Worm (Caenorhabditis elegans) whole organism, L3 larva: ENCODE measurements around the gene plk-1.
A peak's percentile ranks its signal among the peaks of the same experiment; 100 is the strongest.

Experiments used
- R02D3.7 ChIP-seq: fragments of 150-350 bp; optimal IDR thresholded peaks from 2 replicates; lab custom pipeline; 2014; ENCODE audit warnings: missing biosample characterization, missing genetic modification characterization
- aly-2 ChIP-seq: fragments of 150-350 bp; optimal IDR thresholded peaks from 2 replicates; lab custom pipeline; 2014; ENCODE audit warnings: missing biosample characterization, missing genetic modification characterization
- ama-1 ChIP-seq: fragments of 150-350 bp; optimal IDR thresholded peaks from 2 replicates; lab custom pipeline; 2018
- ceh-16 ChIP-seq: sonication (generic microtip); optimal IDR thresholded peaks from 2 replicates; lab custom pipeline; 2017; ENCODE audit warnings: missing biosample characterization, missing genetic modification characterization
- ceh-28 ChIP-seq: fragments of 150-350 bp; optimal IDR thresholded peaks from 2 replicates; lab custom pipeline; 2014; ENCODE audit warnings: missing biosample characterization, missing genetic modification reagents, missing genetic modification characterization
- ceh-82 ChIP-seq: fragments of 150-350 bp; optimal IDR thresholded peaks from 2 replicates; lab custom pipeline; 2014; ENCODE audit warnings: missing biosample characterization, missing genetic modification characterization
- ceh-9 ChIP-seq: sonication (generic microtip); optimal IDR thresholded peaks from 2 replicates; lab custom pipeline; 2018; ENCODE audit warnings: missing biosample characterization, missing genetic modification characterization
- daf-12 ChIP-seq: fragments of 150-350 bp; optimal IDR thresholded peaks from 2 replicates; lab custom pipeline; 2014; ENCODE audit warnings: missing biosample characterization, missing genetic modification reagents, missing genetic modification characterization
- egl-27 ChIP-seq: sonication (generic microtip); optimal IDR thresholded peaks from 4 replicates; lab custom pipeline; 2017; ENCODE audit warnings: missing biosample characterization, missing genetic modification reagents, missing genetic modification characterization
- egl-5 ChIP-seq: fragments of 150-350 bp; optimal IDR thresholded peaks from 2 replicates; lab custom pipeline; 2017; ENCODE audit warnings: missing biosample characterization, missing genetic modification reagents, missing genetic modification characterization, inconsistent platforms
- elt-1 ChIP-seq: fragments of 150-350 bp; optimal IDR thresholded peaks from 2 replicates; lab custom pipeline; 2014; ENCODE audit warnings: missing biosample characterization, missing genetic modification characterization
- elt-2 ChIP-seq: sonication (generic microtip); optimal IDR thresholded peaks from 2 replicates; lab custom pipeline; 2016; ENCODE audit warnings: missing genetic modification reagents, mild to moderate bottlenecking, missing genetic modification characterization, missing compliant biosample characterization
- elt-3 ChIP-seq, 3 experiments: fragments of 150-350 bp in 1 of 3; sonication (generic microtip) in 2 of 3; optimal IDR thresholded peaks; 2 replicates in 2 of 3; 4 replicates in 1 of 3; lab custom pipeline; 2014 to 2017; ENCODE audit warnings: missing biosample characterization in 3 of 3, missing genetic modification characterization in 3 of 3
- fkh-10 ChIP-seq: sonication (generic microtip); optimal IDR thresholded peaks from 2 replicates; lab custom pipeline; 2017; ENCODE audit warnings: missing biosample characterization, missing genetic modification reagents, missing genetic modification characterization
- fkh-2 ChIP-seq: fragments of 150-350 bp; optimal IDR thresholded peaks from 2 replicates; lab custom pipeline; 2014; ENCODE audit warnings: missing biosample characterization, missing genetic modification reagents, missing genetic modification characterization
- fos-1 ChIP-seq: fragments of 150-350 bp; optimal IDR thresholded peaks from 2 replicates; lab custom pipeline; 2014; ENCODE audit warnings: missing biosample characterization, missing genetic modification characterization
- hmg-11 ChIP-seq: sonication (generic microtip); optimal IDR thresholded peaks from 2 replicates; lab custom pipeline; 2016; ENCODE audit warnings: missing genetic modification characterization, missing compliant biosample characterization
- jun-1 ChIP-seq: fragments of 150-350 bp; optimal IDR thresholded peaks from 2 replicates; lab custom pipeline; 2014; ENCODE audit warnings: missing biosample characterization, missing genetic modification reagents, missing genetic modification characterization
- lin-15B ChIP-seq: fragments of 150-350 bp; optimal IDR thresholded peaks from 2 replicates; lab custom pipeline; 2014; ENCODE audit warnings: missing biosample characterization, missing genetic modification characterization
- lin-39 ChIP-seq: fragments of 150-350 bp; optimal IDR thresholded peaks from 2 replicates; lab custom pipeline; 2018; ENCODE audit warnings: missing biosample characterization, missing genetic modification reagents, missing genetic modification characterization
- lsy-12 ChIP-seq: sonication (generic microtip); optimal IDR thresholded peaks from 2 replicates; lab custom pipeline; 2016; ENCODE audit warnings: mild to moderate bottlenecking, missing genetic modification characterization, missing compliant biosample characterization
- mdl-1 ChIP-seq: fragments of 150-350 bp; optimal IDR thresholded peaks from 2 replicates; lab custom pipeline; 2014; ENCODE audit warnings: missing biosample characterization, missing genetic modification characterization
- mml-1 ChIP-seq: fragments of 150-350 bp; sonication (generic microtip); optimal IDR thresholded peaks from 3 replicates; lab custom pipeline; 2014; ENCODE audit warnings: missing biosample characterization, missing genetic modification characterization
- nfya-1 ChIP-seq: sonication (generic microtip); optimal IDR thresholded peaks from 2 replicates; lab custom pipeline; 2017; ENCODE audit warnings: missing genetic modification characterization, mild to moderate bottlenecking, missing compliant biosample characterization, antibody characterized with exemption, moderate library complexity; ENCODE audit not compliant: insufficient read depth
- nhr-11 ChIP-seq: fragments of 150-350 bp; optimal IDR thresholded peaks from 2 replicates; lab custom pipeline; 2014; ENCODE audit warnings: missing biosample characterization, missing genetic modification characterization
- nhr-12 ChIP-seq: fragments of 150-350 bp; optimal IDR thresholded peaks from 2 replicates; lab custom pipeline; 2014; ENCODE audit warnings: missing biosample characterization, missing genetic modification characterization
- nhr-23 ChIP-seq: fragments of 150-350 bp; optimal IDR thresholded peaks from 2 replicates; lab custom pipeline; 2014; ENCODE audit warnings: missing biosample characterization, missing genetic modification reagents, missing genetic modification characterization
- nhr-237 ChIP-seq: fragments of 150-350 bp; optimal IDR thresholded peaks from 2 replicates; lab custom pipeline; 2014; ENCODE audit warnings: missing biosample characterization, missing genetic modification characterization
- nhr-25 ChIP-seq: sonication (generic microtip); optimal IDR thresholded peaks from 2 replicates; lab custom pipeline; 2017; ENCODE audit warnings: missing biosample characterization, missing genetic modification characterization
- nhr-28 ChIP-seq: fragments of 150-350 bp; optimal IDR thresholded peaks from 2 replicates; lab custom pipeline; 2014; ENCODE audit warnings: missing biosample characterization, missing genetic modification characterization
- nhr-43 ChIP-seq: sonication (generic microtip); optimal IDR thresholded peaks from 2 replicates; lab custom pipeline; 2016; ENCODE audit warnings: mild to moderate bottlenecking, missing genetic modification characterization, missing compliant biosample characterization; ENCODE audit not compliant: poor library complexity, severe bottlenecking
- nhr-76 ChIP-seq: fragments of 150-350 bp; sonication (generic microtip); optimal IDR thresholded peaks from 5 replicates; lab custom pipeline; 2014; ENCODE audit warnings: missing biosample characterization, missing genetic modification characterization
- nhr-77 ChIP-seq: fragments of 150-350 bp; optimal IDR thresholded peaks from 2 replicates; lab custom pipeline; 2014; ENCODE audit warnings: missing biosample characterization, missing genetic modification characterization
- pha-4 ChIP-seq: fragments of 150-350 bp; optimal IDR thresholded peaks from 2 replicates; lab custom pipeline; 2014; ENCODE audit warnings: missing biosample characterization, missing genetic modification reagents, missing genetic modification characterization
- pqm-1 ChIP-seq: fragments of 150-350 bp; optimal IDR thresholded peaks from 2 replicates; lab custom pipeline; 2017; ENCODE audit warnings: missing biosample characterization, missing genetic modification characterization, inconsistent platforms
- sea-2 ChIP-seq: fragments of 150-350 bp; sonication (generic microtip); optimal IDR thresholded peaks from 4 replicates; lab custom pipeline; 2014; ENCODE audit warnings: missing biosample characterization, missing genetic modification reagents, missing genetic modification characterization
- tbx-2 ChIP-seq: sonication (generic microtip); optimal IDR thresholded peaks from 2 replicates; lab custom pipeline; 2016; ENCODE audit warnings: mild to moderate bottlenecking, missing genetic modification characterization, missing compliant biosample characterization
- unc-39 ChIP-seq: sonication (generic microtip); optimal IDR thresholded peaks from 4 replicates; lab custom pipeline; 2017; ENCODE audit warnings: missing biosample characterization, missing genetic modification characterization
- unc-62 ChIP-seq: fragments of 150-350 bp; sonication (generic microtip); optimal IDR thresholded peaks from 4 replicates; lab custom pipeline; 2014; ENCODE audit warnings: missing biosample characterization, missing genetic modification reagents, missing genetic modification characterization
- zag-1 ChIP-seq: fragments of 150-350 bp; optimal IDR thresholded peaks from 2 replicates; lab custom pipeline; 2014; ENCODE audit warnings: missing biosample characterization, missing genetic modification characterization
- ztf-11 ChIP-seq: fragments of 150-350 bp; optimal IDR thresholded peaks from 2 replicates; lab custom pipeline; 2014; ENCODE audit warnings: missing biosample characterization, missing genetic modification characterization
- ztf-4 ChIP-seq: fragments of 150-350 bp; optimal IDR thresholded peaks from 2 replicates; lab custom pipeline; 2014; ENCODE audit warnings: missing biosample characterization, missing genetic modification characterization

plk-1 gene

DNA sequence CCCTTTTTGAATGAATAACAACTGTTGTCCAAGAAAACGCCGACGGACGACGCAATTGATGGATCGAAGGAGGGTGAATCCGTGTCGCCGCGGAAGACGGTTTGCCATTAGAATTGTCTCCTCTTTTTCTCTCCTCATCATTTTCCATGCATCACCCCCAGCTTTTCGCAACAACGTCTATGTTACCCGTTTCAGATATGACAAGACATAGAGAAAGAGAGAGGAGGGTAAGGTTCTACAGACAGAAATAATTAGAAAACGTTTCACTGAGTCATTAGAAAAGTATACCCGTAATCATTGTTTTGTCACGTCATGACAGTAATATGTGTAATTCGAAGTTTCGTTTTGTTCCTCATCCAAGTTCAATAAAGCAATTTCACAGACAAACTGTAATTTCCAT, 4.6 kb downstream of the plk-1 start:
- no peak for TF ChIP-seq elt-3 (tag; optimal IDR thresholded peaks at IDR 0.05; lab: Kevin White, UChicago)
- TF ChIP-seq ztf-11 (tag; lab: Kevin White, UChicago), result no peak
- no peak for TF ChIP-seq nfya-1
- no peak for TF ChIP-seq nhr-12 (tag; lab: Kevin White, UChicago)
- TF ChIP-seq nhr-25 (tag; lab: Kevin White, UChicago), result peak; percentile 10

DNA sequence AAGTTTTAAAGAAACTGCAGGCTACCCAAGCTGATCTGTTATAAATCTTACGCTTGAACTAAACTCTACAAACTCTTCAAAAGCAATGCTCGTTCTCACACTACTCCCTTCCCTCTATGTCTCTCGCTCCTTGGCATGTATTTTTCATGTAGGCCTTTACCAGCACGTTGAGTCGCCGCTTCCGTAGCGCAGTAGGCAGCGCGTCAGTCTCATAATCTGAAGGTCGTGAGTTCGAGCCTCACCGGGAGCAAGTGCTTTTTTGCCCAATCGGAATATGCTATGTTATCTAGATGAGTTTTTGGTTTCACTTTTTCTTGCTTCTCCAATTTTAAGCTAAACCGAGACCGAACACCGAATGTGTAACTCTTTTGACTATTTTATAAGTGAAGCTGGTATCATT, 5.3 kb downstream of the plk-1 start:
- TF ChIP-seq lin-39, result peak; percentile 75
- TF ChIP-seq egl-27, result no peak
- TF ChIP-seq elt-2 (tag; lab: Kevin White, UChicago), result peak; percentile 28
- no peak for TF ChIP-seq nhr-28 (tag; lab: Kevin White, UChicago)
- TF ChIP-seq elt-3 (tag; optimal IDR thresholded peaks at IDR 0.05; lab: Kevin White, UChicago), result no peak
- no peak for TF ChIP-seq nhr-237 (tag; lab: Kevin White, UChicago)
- no peak for TF ChIP-seq ceh-82 (tag; lab: Kevin White, UChicago)
- TF ChIP-seq nhr-77 (tag; lab: Kevin White, UChicago), result no peak
- TF ChIP-seq R02D3.7, result no peak
- TF ChIP-seq nfya-1, result peak; percentile 66
- TF ChIP-seq mml-1 (tag; lab: Kevin White, UChicago), result no peak
- TF ChIP-seq ztf-11 (tag; lab: Kevin White, UChicago), result no peak
- no peak for TF ChIP-seq ztf-4 (tag; lab: Kevin White, UChicago)
- TF ChIP-seq nhr-11, result no peak
- no peak for TF ChIP-seq ama-1 (lab: Kevin White, UChicago)
- no peak for TF ChIP-seq fos-1
- TF ChIP-seq fkh-2, result no peak
- TF ChIP-seq sea-2 (GFP tag; lab: Kevin White, UChicago), result no peak
- no peak for TF ChIP-seq ceh-16 (tag; lab: Kevin White, UChicago)
- TF ChIP-seq aly-2 (tag; lab: Kevin White, UChicago), result no peak
- no peak for TF ChIP-seq nhr-76 (tag; lab: Kevin White, UChicago)
- peak; percentile 45 for TF ChIP-seq pha-4
- no peak for TF ChIP-seq mdl-1
- TF ChIP-seq nhr-12 (tag; lab: Kevin White, UChicago), result no peak
- peak; percentile 70 for TF ChIP-seq hmg-11 (tag; lab: Kevin White, UChicago)
- no peak for TF ChIP-seq nhr-25 (tag; lab: Kevin White, UChicago)
- TF ChIP-seq nhr-23 (tag; lab: Kevin White, UChicago), result no peak
- no peak for TF ChIP-seq unc-39 (tag; lab: Kevin White, UChicago)
- TF ChIP-seq jun-1, result no peak
- no peak for TF ChIP-seq ceh-9 (tag; lab: Kevin White, UChicago)
- TF ChIP-seq, all 47 proteins: peak for 5

DNA sequence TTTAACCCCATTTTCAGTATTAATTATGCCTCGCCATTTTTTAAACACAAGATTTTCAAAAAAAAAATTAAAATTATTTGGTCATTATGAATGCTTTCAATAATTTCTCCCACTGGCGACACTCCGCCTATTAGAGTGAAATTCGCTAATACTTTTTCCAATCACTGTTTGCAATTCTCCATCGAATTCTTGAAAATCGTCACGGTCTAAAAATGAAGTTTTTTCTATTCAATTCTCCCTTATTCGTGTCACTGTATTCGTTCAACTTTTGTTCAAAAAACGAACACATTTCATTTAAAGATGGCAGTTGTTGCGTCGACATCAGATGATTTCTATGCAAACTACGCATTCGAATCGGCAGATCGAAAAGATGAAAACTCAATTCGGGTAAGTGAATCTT, 7.3 kb downstream of the plk-1 start, which contains the start of gene C14B9.3:
C14B9.3 (plus strand) TSS at position 301 of the 400 bp plus-strand sequence.
- TF ChIP-seq elt-2 (tag; lab: Kevin White, UChicago) (no peak), lin-15B (tag; lab: Kevin White, UChicago) (no peak), egl-27 (no peak), nhr-43 (tag; lab: Kevin White, UChicago) (no peak), nhr-23 (tag; lab: Kevin White, UChicago) (no peak), nhr-28 (tag; lab: Kevin White, UChicago) (no peak), R02D3.7 (no peak), ceh-82 (tag; lab: Kevin White, UChicago) (no peak), nhr-12 (tag; lab: Kevin White, UChicago) (no peak), nhr-237 (tag; lab: Kevin White, UChicago) (no peak), zag-1 (tag; lab: Kevin White, UChicago) (no peak), ztf-11 (tag; lab: Kevin White, UChicago) (no peak)

DNA sequence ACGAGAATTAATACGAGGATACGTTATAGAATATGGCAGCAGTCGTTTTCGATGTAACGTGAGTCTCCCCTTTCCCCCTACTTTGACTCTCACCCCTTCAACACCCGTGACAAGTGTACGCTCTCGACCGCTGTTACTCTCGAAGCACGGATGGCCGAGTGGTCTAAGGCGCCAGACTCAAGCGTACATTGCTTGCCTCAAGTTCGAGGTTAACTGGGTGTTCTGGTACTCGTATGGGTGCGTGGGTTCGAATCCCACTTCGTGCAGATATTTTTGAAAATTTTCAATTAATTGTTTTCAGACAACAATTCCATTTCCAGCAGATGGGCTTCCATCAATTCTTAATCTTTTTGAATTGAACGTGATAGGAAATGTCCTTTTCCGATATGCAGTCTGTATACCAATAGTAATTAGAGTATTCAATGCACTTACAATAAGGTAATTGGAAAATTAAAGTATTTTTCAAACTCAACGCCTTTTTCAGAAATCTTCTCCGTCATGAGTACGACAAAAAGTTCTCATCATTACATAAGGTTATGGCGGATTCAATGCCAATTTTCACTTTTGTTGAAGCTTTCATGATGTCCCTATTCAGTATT, 8.4 kb downstream of the plk-1 start:
- TF ChIP-seq unc-39 (tag; lab: Kevin White, UChicago) (no peak), lsy-12 (peak; percentile 66), elt-1 (no peak), fkh-10 (GFP tag; lab: Kevin White, UChicago) (no peak), unc-62 (GFP tag; lab: Kevin White, UChicago) (no peak), nfya-1 (peak; percentile 69), fkh-2 (no peak), ceh-28 (tag; lab: Kevin White, UChicago) (no peak), egl-5 (tag; lab: Kevin White, UChicago) (peak; percentile 33), fos-1 (no peak), jun-1 (peak; percentile 64), nhr-76 (tag; lab: Kevin White, UChicago) (no peak), ceh-9 (tag; lab: Kevin White, UChicago) (no peak), lin-15B (tag; lab: Kevin White, UChicago) (peak; percentile 36), ztf-11 (tag; lab: Kevin White, UChicago) (no peak), nhr-43 (tag; lab: Kevin White, UChicago) (peak; percentile 87), aly-2 (tag; lab: Kevin White, UChicago) (no peak), nhr-77 (tag; lab: Kevin White, UChicago) (no peak), ceh-82 (tag; lab: Kevin White, UChicago) (no peak), pha-4 (peak; percentile 74), nhr-12 (tag; lab: Kevin White, UChicago) (no peak), elt-2 (tag; lab: Kevin White, UChicago) (peak; percentile 35), daf-12 (tag; lab: Kevin White, UChicago) (no peak), tbx-2 (tag; lab: Kevin White, UChicago) (no peak), ama-1 (lab: Kevin White, UChicago) (peak; percentile 68), ceh-16 (tag; lab: Kevin White, UChicago) (no peak), hmg-11 (tag; lab: Kevin White, UChicago) (peak; percentile 78), nhr-237 (tag; lab: Kevin White, UChicago) (no peak), pqm-1 (tag; lab: Kevin White, UChicago) (no peak), mdl-1 (no peak), egl-27 (peak; percentile 74)
